Fruit fly (Drosophila melanogaster): ENCODE results near the gene PRL-1.

DNA sequence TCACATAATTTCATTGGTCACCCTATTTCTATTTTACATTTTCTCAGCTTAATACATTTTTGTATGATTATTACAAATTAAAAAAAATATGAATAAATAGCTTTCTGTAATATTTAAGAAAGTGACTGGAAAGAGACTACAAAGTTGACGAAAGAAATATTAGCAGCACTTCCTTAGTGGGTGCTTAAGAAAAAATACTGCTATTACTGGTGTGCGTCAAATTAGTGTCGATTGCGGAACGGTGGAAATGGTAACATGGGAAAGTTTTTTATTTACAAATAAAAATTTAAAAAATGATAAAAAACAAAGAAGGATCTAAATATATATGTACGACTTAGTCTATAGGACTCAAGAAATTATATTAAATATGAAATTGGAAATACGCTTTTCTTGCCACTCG, 33.4 kb downstream of the PRL-1 start:
- TF ChIP-seq CG6163 (GFP tag; IDR thresholded peaks at IDR 0.05) (no peak), CG6276 (GFP tag; optimal IDR thresholded peaks at IDR 0.05) (no peak), Sox15 (GFP tag; optimal IDR thresholded peaks at IDR 0.05) (no peak), vri (GFP tag; optimal IDR thresholded peaks at IDR 0.05) (no peak), CG16779 (tag; optimal IDR thresholded peaks at IDR 0.05) (no peak), Ets96B (tag; optimal IDR thresholded peaks at IDR 0.05) (no peak), Sox14 (GFP tag; optimal IDR thresholded peaks at IDR 0.05) (no peak), CG1621 (tag; optimal IDR thresholded peaks at IDR 0.05) (no peak), Ets21C (GFP tag; optimal IDR thresholded peaks at IDR 0.05) (no peak)
